Worm (Caenorhabditis elegans) whole organism, L1 larva: ENCODE measurements around the gene C27B7.9.

ENCODE experiments used
- aha-1 ChIP-seq: fragments of 150-350 bp; optimal IDR thresholded peaks from 2 replicates; lab custom pipeline; 2014; ENCODE audit warnings: missing biosample characterization, missing genetic modification characterization
- aly-2 ChIP-seq: fragments of 150-350 bp; optimal IDR thresholded peaks from 2 replicates; lab custom pipeline; 2014; ENCODE audit warnings: missing biosample characterization, missing genetic modification characterization
- ama-1 ChIP-seq: fragments of 150-350 bp; optimal IDR thresholded peaks from 2 replicates; lab custom pipeline; 2014
- blmp-1 ChIP-seq: fragments of 150-350 bp; optimal IDR thresholded peaks from 2 replicates; lab custom pipeline; 2014; ENCODE audit warnings: missing biosample characterization, missing genetic modification characterization
- hpl-2 ChIP-seq: fragments of 150-350 bp; optimal IDR thresholded peaks from 2 replicates; lab custom pipeline; 2014; ENCODE audit warnings: missing biosample characterization, missing genetic modification reagents, missing genetic modification characterization
- lin-13 ChIP-seq: fragments of 150-350 bp; optimal IDR thresholded peaks from 2 replicates; lab custom pipeline; 2014; ENCODE audit warnings: missing biosample characterization, missing genetic modification reagents, missing genetic modification characterization
- lin-35 ChIP-seq, 2 experiments: fragments of 150-350 bp; optimal IDR thresholded peaks; 2 replicates each; lab custom pipeline; 2014; ENCODE audit warnings: missing biosample characterization in 2 of 2, missing genetic modification characterization in 2 of 2, missing genetic modification reagents in 2 of 2
- lin-39 ChIP-seq: fragments of 150-350 bp; optimal IDR thresholded peaks from 2 replicates; lab custom pipeline; 2014; ENCODE audit warnings: missing biosample characterization, missing genetic modification reagents, missing genetic modification characterization
- rnt-1 ChIP-seq: sonication (generic microtip); optimal IDR thresholded peaks from 2 replicates; lab custom pipeline; 2016; ENCODE audit warnings: mild to moderate bottlenecking, missing genetic modification characterization, moderate library complexity, missing compliant biosample characterization

- TF ChIP-seq lin-35 (GFP tag; optimal IDR thresholded peaks at IDR 0.05; lab: Kevin White, UChicago) (no peak), aly-2 (tag; lab: Kevin White, UChicago) (no peak), aha-1 (tag; lab: Kevin White, UChicago) (no peak), rnt-1 (tag; lab: Kevin White, UChicago) (peak; percentile 64), hpl-2 (GFP tag; lab: Kevin White, UChicago) (no peak), blmp-1 (tag; lab: Kevin White, UChicago) (no peak), lin-13 (GFP tag; lab: Kevin White, UChicago) (no peak), lin-39 (tag; lab: Kevin White, UChicago) (peak; percentile 67), ama-1 (lab: Kevin White, UChicago) (no peak)
Measured at ce11 chrIV:8947146-8947545, 31.2 kb upstream of the C27B7.9 start.
